Worm (Caenorhabditis elegans): ENCODE data around the gene atp-2.

DNA sequence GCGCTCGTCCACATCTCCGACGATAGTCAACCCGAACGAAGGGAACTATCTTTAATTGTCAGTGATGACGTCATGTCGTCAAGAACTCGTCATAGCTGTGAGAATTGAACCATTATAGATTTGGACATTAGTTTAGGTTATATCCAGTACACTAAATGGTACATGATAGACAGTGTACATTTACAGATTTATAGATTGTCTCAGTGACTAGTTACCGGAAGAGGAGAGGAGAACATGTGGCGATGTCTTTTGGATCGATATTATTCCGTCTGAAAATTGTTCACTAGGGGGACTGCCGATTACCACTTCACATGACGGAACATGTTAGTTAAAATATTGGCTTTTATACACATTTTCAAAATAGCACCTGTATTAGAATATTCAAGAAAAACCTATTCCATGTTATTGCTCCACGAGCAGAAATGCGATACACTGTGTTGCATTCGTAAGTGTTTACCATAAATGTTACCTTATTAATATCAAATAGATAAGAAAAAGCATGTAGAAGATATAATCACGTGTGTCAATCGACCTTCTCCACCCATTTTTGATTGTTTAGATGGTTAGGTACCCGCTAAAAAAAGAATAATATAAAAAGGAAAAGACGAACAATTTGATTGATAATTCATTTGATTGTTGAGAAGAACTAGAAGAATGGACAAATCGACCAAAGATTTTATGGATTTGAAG is 39.1 kb downstream of the atp-2 start, which contains the start of gene ZC395.5:
- no peak for TF ChIP-seq pqm-1 (tag; optimal IDR thresholded peaks at IDR 0.05)
- no peak for TF ChIP-seq egl-27 (tag; optimal IDR thresholded peaks at IDR 0.05)
- no peak for TF ChIP-seq egl-13 (tag; optimal IDR thresholded peaks at IDR 0.05)
- no peak for TF ChIP-seq mdl-1 (tag; optimal IDR thresholded peaks at IDR 0.05)
- TF ChIP-seq pax-3 (tag; optimal IDR thresholded peaks at IDR 0.05), result no peak
- TF ChIP-seq nhr-76 (tag; optimal IDR thresholded peaks at IDR 0.05), result no peak
- no peak for TF ChIP-seq C16A3.4 (tag; optimal IDR thresholded peaks at IDR 0.05)
- TF ChIP-seq elt-3 (tag; optimal IDR thresholded peaks at IDR 0.05), result no peak
- TF ChIP-seq ama-1 (optimal IDR thresholded peaks at IDR 0.05), result no peak
- TF ChIP-seq unc-62 (GFP tag; optimal IDR thresholded peaks at IDR 0.05), result no peak
- TF ChIP-seq unc-130 (tag; optimal IDR thresholded peaks at IDR 0.05), result no peak
